Worm (Caenorhabditis elegans) whole organism, L3 larva: ENCODE measurements around the gene F14H3.6.

Source experiments
- R02D3.7 ChIP-seq: fragments of 150-350 bp; optimal IDR thresholded peaks from 2 replicates; lab custom pipeline; 2014; ENCODE audit warnings: missing biosample characterization, missing genetic modification characterization
- ZK546.5 ChIP-seq: sonication (generic microtip); optimal IDR thresholded peaks from 2 replicates; lab custom pipeline; 2017; ENCODE audit warnings: missing biosample characterization, missing genetic modification characterization
- ceh-16 ChIP-seq: sonication (generic microtip); optimal IDR thresholded peaks from 2 replicates; lab custom pipeline; 2017; ENCODE audit warnings: missing biosample characterization, missing genetic modification characterization
- ceh-28 ChIP-seq: fragments of 150-350 bp; optimal IDR thresholded peaks from 2 replicates; lab custom pipeline; 2014; ENCODE audit warnings: missing biosample characterization, missing genetic modification reagents, missing genetic modification characterization
- ceh-82 ChIP-seq: fragments of 150-350 bp; optimal IDR thresholded peaks from 2 replicates; lab custom pipeline; 2014; ENCODE audit warnings: missing biosample characterization, missing genetic modification characterization
- ceh-9 ChIP-seq: sonication (generic microtip); optimal IDR thresholded peaks from 2 replicates; lab custom pipeline; 2018; ENCODE audit warnings: missing biosample characterization, missing genetic modification characterization
- daf-12 ChIP-seq: fragments of 150-350 bp; optimal IDR thresholded peaks from 2 replicates; lab custom pipeline; 2014; ENCODE audit warnings: missing biosample characterization, missing genetic modification reagents, missing genetic modification characterization
- egl-27 ChIP-seq: sonication (generic microtip); optimal IDR thresholded peaks from 4 replicates; lab custom pipeline; 2017; ENCODE audit warnings: missing biosample characterization, missing genetic modification reagents, missing genetic modification characterization
- egl-5 ChIP-seq: fragments of 150-350 bp; optimal IDR thresholded peaks from 2 replicates; lab custom pipeline; 2017; ENCODE audit warnings: missing biosample characterization, missing genetic modification reagents, missing genetic modification characterization, inconsistent platforms
- elt-1 ChIP-seq: fragments of 150-350 bp; optimal IDR thresholded peaks from 2 replicates; lab custom pipeline; 2014; ENCODE audit warnings: missing biosample characterization, missing genetic modification characterization
- elt-2 ChIP-seq: sonication (generic microtip); optimal IDR thresholded peaks from 2 replicates; lab custom pipeline; 2016; ENCODE audit warnings: missing genetic modification reagents, mild to moderate bottlenecking, missing genetic modification characterization, missing compliant biosample characterization
- eor-1 ChIP-seq, 2 experiments: fragments of 150-350 bp; optimal IDR thresholded peaks; 2 replicates each; lab custom pipeline; 2014 to 2018; ENCODE audit warnings: missing biosample characterization in 2 of 2, missing genetic modification characterization in 2 of 2
- fkh-10 ChIP-seq: sonication (generic microtip); optimal IDR thresholded peaks from 2 replicates; lab custom pipeline; 2017; ENCODE audit warnings: missing biosample characterization, missing genetic modification reagents, missing genetic modification characterization
- fos-1 ChIP-seq: fragments of 150-350 bp; optimal IDR thresholded peaks from 2 replicates; lab custom pipeline; 2014; ENCODE audit warnings: missing biosample characterization, missing genetic modification characterization
- hmg-11 ChIP-seq: sonication (generic microtip); optimal IDR thresholded peaks from 2 replicates; lab custom pipeline; 2016; ENCODE audit warnings: missing genetic modification characterization, missing compliant biosample characterization
- jun-1 ChIP-seq: fragments of 150-350 bp; optimal IDR thresholded peaks from 2 replicates; lab custom pipeline; 2014; ENCODE audit warnings: missing biosample characterization, missing genetic modification reagents, missing genetic modification characterization
- lsy-12 ChIP-seq: sonication (generic microtip); optimal IDR thresholded peaks from 2 replicates; lab custom pipeline; 2016; ENCODE audit warnings: mild to moderate bottlenecking, missing genetic modification characterization, missing compliant biosample characterization
- mml-1 ChIP-seq: fragments of 150-350 bp; sonication (generic microtip); optimal IDR thresholded peaks from 3 replicates; lab custom pipeline; 2014; ENCODE audit warnings: missing biosample characterization, missing genetic modification characterization
- nfya-1 ChIP-seq: sonication (generic microtip); optimal IDR thresholded peaks from 2 replicates; lab custom pipeline; 2017; ENCODE audit warnings: missing genetic modification characterization, mild to moderate bottlenecking, missing compliant biosample characterization, antibody characterized with exemption, moderate library complexity; ENCODE audit not compliant: insufficient read depth
- nhr-11 ChIP-seq: fragments of 150-350 bp; optimal IDR thresholded peaks from 2 replicates; lab custom pipeline; 2014; ENCODE audit warnings: missing biosample characterization, missing genetic modification characterization
- nhr-12 ChIP-seq: fragments of 150-350 bp; optimal IDR thresholded peaks from 2 replicates; lab custom pipeline; 2014; ENCODE audit warnings: missing biosample characterization, missing genetic modification characterization
- nhr-23 ChIP-seq: fragments of 150-350 bp; optimal IDR thresholded peaks from 2 replicates; lab custom pipeline; 2014; ENCODE audit warnings: missing biosample characterization, missing genetic modification reagents, missing genetic modification characterization
- nhr-237 ChIP-seq: fragments of 150-350 bp; optimal IDR thresholded peaks from 2 replicates; lab custom pipeline; 2014; ENCODE audit warnings: missing biosample characterization, missing genetic modification characterization
- nhr-25 ChIP-seq: sonication (generic microtip); optimal IDR thresholded peaks from 2 replicates; lab custom pipeline; 2017; ENCODE audit warnings: missing biosample characterization, missing genetic modification characterization
- nhr-28 ChIP-seq: fragments of 150-350 bp; optimal IDR thresholded peaks from 2 replicates; lab custom pipeline; 2014; ENCODE audit warnings: missing biosample characterization, missing genetic modification characterization
- nhr-43 ChIP-seq: sonication (generic microtip); optimal IDR thresholded peaks from 2 replicates; lab custom pipeline; 2016; ENCODE audit warnings: mild to moderate bottlenecking, missing genetic modification characterization, missing compliant biosample characterization; ENCODE audit not compliant: poor library complexity, severe bottlenecking
- nhr-67 ChIP-seq: fragments of 150-350 bp; optimal IDR thresholded peaks from 2 replicates; lab custom pipeline; 2014; ENCODE audit warnings: missing biosample characterization, missing genetic modification characterization
- nhr-76 ChIP-seq: fragments of 150-350 bp; sonication (generic microtip); optimal IDR thresholded peaks from 5 replicates; lab custom pipeline; 2014; ENCODE audit warnings: missing biosample characterization, missing genetic modification characterization
- pha-4 ChIP-seq: fragments of 150-350 bp; optimal IDR thresholded peaks from 2 replicates; lab custom pipeline; 2014; ENCODE audit warnings: missing biosample characterization, missing genetic modification reagents, missing genetic modification characterization
- pqm-1 ChIP-seq: fragments of 150-350 bp; optimal IDR thresholded peaks from 2 replicates; lab custom pipeline; 2017; ENCODE audit warnings: missing biosample characterization, missing genetic modification characterization, inconsistent platforms
- snpc-4 ChIP-seq: fragments of 150-350 bp; optimal IDR thresholded peaks from 2 replicates; lab custom pipeline; 2014; ENCODE audit warnings: missing biosample characterization, missing genetic modification characterization
- unc-39 ChIP-seq: sonication (generic microtip); optimal IDR thresholded peaks from 4 replicates; lab custom pipeline; 2017; ENCODE audit warnings: missing biosample characterization, missing genetic modification characterization
- unc-62 ChIP-seq: fragments of 150-350 bp; sonication (generic microtip); optimal IDR thresholded peaks from 4 replicates; lab custom pipeline; 2014; ENCODE audit warnings: missing biosample characterization, missing genetic modification reagents, missing genetic modification characterization
- zag-1 ChIP-seq: fragments of 150-350 bp; optimal IDR thresholded peaks from 2 replicates; lab custom pipeline; 2014; ENCODE audit warnings: missing biosample characterization, missing genetic modification characterization
- ztf-11 ChIP-seq: fragments of 150-350 bp; optimal IDR thresholded peaks from 2 replicates; lab custom pipeline; 2014; ENCODE audit warnings: missing biosample characterization, missing genetic modification characterization
- ztf-4 ChIP-seq: fragments of 150-350 bp; optimal IDR thresholded peaks from 2 replicates; lab custom pipeline; 2014; ENCODE audit warnings: missing biosample characterization, missing genetic modification characterization

Gene F14H3.6

ce11 chrV:16040140-16040827 is 18.4 kb downstream of the F14H3.6 start, which contains the start of the genes his-4 and his-3:
Gene his-4 (minus strand): TSS chrV:16040515.
Gene his-3 (plus strand): TSS chrV:16040808.
- peak; percentile 60 for TF ChIP-seq elt-2 (tag; lab: Kevin White, UChicago)
- TF ChIP-seq elt-1 (tag; lab: Kevin White, UChicago) = peak; percentile 11
- peak; percentile 41 for TF ChIP-seq pqm-1 (tag; lab: Kevin White, UChicago)
- TF ChIP-seq nhr-23 (tag; lab: Kevin White, UChicago) = peak; percentile 30
- TF ChIP-seq snpc-4 (tag; lab: Kevin White, UChicago) = peak; percentile 28
- TF ChIP-seq pha-4 (tag; lab: Kevin White, UChicago) = peak; percentile 68
- TF ChIP-seq nhr-25 (tag; lab: Kevin White, UChicago) = peak; percentile 93

- TF ChIP-seq ceh-9 (tag; lab: Kevin White, UChicago) (no peak), lsy-12 (tag; lab: Kevin White, UChicago) (no peak), egl-5 (tag; lab: Kevin White, UChicago) (no peak), fkh-10 (GFP tag; lab: Kevin White, UChicago) (no peak), unc-39 (tag; lab: Kevin White, UChicago) (no peak), egl-27 (tag; lab: Kevin White, UChicago) (no peak), ceh-82 (tag; lab: Kevin White, UChicago) (no peak), zag-1 (no peak), nhr-11 (tag; lab: Kevin White, UChicago) (no peak), elt-1 (tag; lab: Kevin White, UChicago) (no peak), ZK546.5 (tag; lab: Kevin White, UChicago) (no peak), nhr-12 (no peak), nfya-1 (no peak), nhr-23 (tag; lab: Kevin White, UChicago) (no peak), ztf-11 (no peak), mml-1 (no peak), hmg-11 (tag; lab: Kevin White, UChicago) (no peak)
Measured at ce11 chrV:16036166-16036565, 22.5 kb downstream of the F14H3.6 start, which contains the start of gene T10C6.10. Gene T10C6.10 (plus strand): TSS chrV:16036413.

ce11 chrV:16033491-16033890 is 25.2 kb downstream of the F14H3.6 start:
- TF ChIP-seq zag-1 (no peak), elt-1 (tag; lab: Kevin White, UChicago) (no peak), R02D3.7 (tag; lab: Kevin White, UChicago) (no peak), elt-2 (tag; lab: Kevin White, UChicago) (no peak), ztf-11 (no peak), jun-1 (tag; lab: Kevin White, UChicago) (no peak), ceh-82 (tag; lab: Kevin White, UChicago) (no peak), mml-1 (no peak), nhr-43 (tag; lab: Kevin White, UChicago) (no peak), nhr-237 (no peak), pqm-1 (tag; lab: Kevin White, UChicago) (no peak), eor-1 (tag; optimal IDR thresholded peaks at IDR 0.05; lab: Kevin White, UChicago) (no peak), ceh-16 (tag; lab: Kevin White, UChicago) (no peak), ceh-28 (no peak), ztf-4 (no peak), nhr-28 (tag; lab: Kevin White, UChicago) (no peak), ZK546.5 (tag; lab: Kevin White, UChicago) (no peak), unc-39 (tag; lab: Kevin White, UChicago) (no peak)

DNA sequence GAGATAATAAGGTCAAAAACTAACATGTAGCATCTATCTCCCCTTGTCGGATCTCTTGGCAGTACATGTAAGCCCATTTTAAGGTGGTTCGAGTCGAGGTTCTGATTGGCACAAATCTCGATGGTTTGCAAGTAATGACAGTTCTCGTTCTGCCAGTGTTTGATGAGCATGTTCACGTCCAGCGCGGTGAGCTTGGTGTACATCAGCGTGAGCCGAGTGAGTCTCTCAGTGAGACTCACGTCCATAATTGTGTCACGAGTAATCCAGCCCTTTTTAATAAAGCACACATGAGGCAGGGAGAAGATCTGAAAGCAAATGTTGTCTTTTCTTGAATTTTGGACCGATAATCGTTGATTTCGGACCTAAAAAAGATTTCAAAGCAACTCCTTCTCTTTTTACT is 25.9 kb downstream of the F14H3.6 start, which contains the start of gene T10C6.16:
T10C6.16 (minus strand) TSS at position 245 of the 400 bp plus-strand sequence.
- TF ChIP-seq ceh-82 (tag; lab: Kevin White, UChicago) (no peak), elt-2 (tag; lab: Kevin White, UChicago) (no peak), egl-27 (tag; lab: Kevin White, UChicago) (no peak), nhr-28 (tag; lab: Kevin White, UChicago) (no peak), unc-62 (GFP tag; lab: Kevin White, UChicago) (no peak), fos-1 (tag; lab: Kevin White, UChicago) (no peak), pha-4 (tag; lab: Kevin White, UChicago) (no peak), lsy-12 (tag; lab: Kevin White, UChicago) (no peak), ceh-28 (no peak), jun-1 (tag; lab: Kevin White, UChicago) (no peak), nhr-67 (tag; lab: Kevin White, UChicago) (no peak), nhr-76 (tag; lab: Kevin White, UChicago) (no peak), nhr-11 (tag; lab: Kevin White, UChicago) (no peak), daf-12 (tag; lab: Kevin White, UChicago) (no peak)
